Worm (Caenorhabditis elegans): Measurements from ENCODE around the gene mksr-1.

The mksr-1 gene

ce11 chrX:1088048-1088447 lies 19.1 kb upstream of the mksr-1 start, which contains the start of gene rei-2:
Gene rei-2, minus strand, starts transcription at chrX:1088148.
- no peak for TF ChIP-seq nhr-80 (tag; optimal IDR thresholded peaks at IDR 0.05)
- no peak for TF ChIP-seq ama-1 (optimal IDR thresholded peaks at IDR 0.05)
- no peak for TF ChIP-seq ama-1 (GFP tag; optimal IDR thresholded peaks at IDR 0.05)
- TF ChIP-seq hmg-1.2 (GFP tag; IDR thresholded peaks at IDR 0.05): no peak
- TF ChIP-seq F49E8.2 (tag; optimal IDR thresholded peaks at IDR 0.05; ENCODE audit: insufficient read depth): no peak
- TF ChIP-seq madf-8 (GFP tag; conservative IDR thresholded peaks at IDR 0.05): no peak

ce11 chrX:1086406-1086897 lies 17.5 kb upstream of the mksr-1 start:
- no peak for TF ChIP-seq fkh-3 (tag; optimal IDR thresholded peaks at IDR 0.05)
- TF ChIP-seq Y95B8A.8 (GFP tag; IDR thresholded peaks at IDR 0.05): no peak
- no peak for TF ChIP-seq cebp-1 (GFP tag; IDR thresholded peaks at IDR 0.05)
- TF ChIP-seq cebp-1 (tag; optimal IDR thresholded peaks at IDR 0.05): peak; percentile 89
- no peak for TF ChIP-seq lin-26 (GFP tag; IDR thresholded peaks at IDR 0.05)

ce11 chrX:1085000-1085399 lies 16.1 kb upstream of the mksr-1 start:
- TF ChIP-seq mcd-1 (GFP tag; IDR thresholded peaks at IDR 0.05) (no peak), Y79H2A.3 (GFP tag; conservative IDR thresholded peaks at IDR 0.05) (no peak), Y67H2A.10 (GFP tag; conservative IDR thresholded peaks at IDR 0.05) (no peak), ama-1 (optimal IDR thresholded peaks at IDR 0.05) (no peak), ama-1 (GFP tag; optimal IDR thresholded peaks at IDR 0.05) (no peak), die-1 (tag; optimal IDR thresholded peaks at IDR 0.05) (no peak), dpff-1 (tag; optimal IDR thresholded peaks at IDR 0.05) (no peak), tlf-1 (GFP tag; optimal IDR thresholded peaks at IDR 0.05) (no peak), hlh-26 (GFP tag; conservative IDR thresholded peaks at IDR 0.05) (no peak), nhr-179 (tag; optimal IDR thresholded peaks at IDR 0.05) (no peak), sptf-2 (GFP tag; optimal IDR thresholded peaks at IDR 0.05) (no peak), ceh-100 (GFP tag; IDR thresholded peaks at IDR 0.05) (no peak), F37B4.10 (GFP tag; IDR thresholded peaks at IDR 0.05) (no peak), egl-44 (GFP tag; IDR thresholded peaks at IDR 0.05) (no peak), pbrm-1 (GFP tag; IDR thresholded peaks at IDR 0.05) (no peak), F52B5.7 (tag; optimal IDR thresholded peaks at IDR 0.05) (no peak), let-607 (tag; optimal IDR thresholded peaks at IDR 0.05) (no peak), attf-6 (GFP tag; IDR thresholded peaks at IDR 0.05) (no peak), snpc-4 (GFP tag; optimal IDR thresholded peaks at IDR 0.05) (no peak), snpc-4 (tag; optimal IDR thresholded peaks at IDR 0.05) (no peak), K12H6.12 (tag; optimal IDR thresholded peaks at IDR 0.05) (no peak), ceh-79 (tag; optimal IDR thresholded peaks at IDR 0.05) (no peak)

ce11 chrX:1081927-1082326 lies 13.0 kb upstream of the mksr-1 start:
- no peak for TF ChIP-seq fkh-3 (tag; optimal IDR thresholded peaks at IDR 0.05)
- no peak for TF ChIP-seq ztf-3 (GFP tag; optimal IDR thresholded peaks at IDR 0.05)
- peak; percentile 59 for TF ChIP-seq zfh-2 (GFP tag; conservative IDR thresholded peaks at IDR 0.05)

ce11 chrX:1080549-1080948 lies 11.6 kb upstream of the mksr-1 start, which contains the start of gene pfn-3:
Gene pfn-3, minus strand, starts transcription at chrX:1080649.
- TF ChIP-seq cebp-1 (GFP tag; IDR thresholded peaks at IDR 0.05) (no peak), cebp-1 (tag; optimal IDR thresholded peaks at IDR 0.05) (peak; percentile 41), ztf-25 (GFP tag; IDR thresholded peaks at IDR 0.05) (no peak)
